Fruit fly (Drosophila melanogaster) Kc167 (cell line): ENCODE results near the gene CG33969.

Experiments used
- Myc ChIP-seq: fragments of >200 bp; optimal IDR thresholded peaks from 2 replicates; lab custom pipeline; 2017; ENCODE audit warnings: missing external identifiers
- h ChIP-seq: fragments of >200 bp; optimal IDR thresholded peaks from 3 replicates; lab custom pipeline; 2018; ENCODE audit warnings: missing external identifiers
- insv ChIP-seq: fragments of >200 bp; optimal IDR thresholded peaks from 3 replicates; lab custom pipeline; 2018; ENCODE audit warnings: missing external identifiers
- psq ChIP-seq: fragments of >200 bp; optimal IDR thresholded peaks from 2 replicates; lab custom pipeline; 2017; ENCODE audit warnings: missing external identifiers

DNA sequence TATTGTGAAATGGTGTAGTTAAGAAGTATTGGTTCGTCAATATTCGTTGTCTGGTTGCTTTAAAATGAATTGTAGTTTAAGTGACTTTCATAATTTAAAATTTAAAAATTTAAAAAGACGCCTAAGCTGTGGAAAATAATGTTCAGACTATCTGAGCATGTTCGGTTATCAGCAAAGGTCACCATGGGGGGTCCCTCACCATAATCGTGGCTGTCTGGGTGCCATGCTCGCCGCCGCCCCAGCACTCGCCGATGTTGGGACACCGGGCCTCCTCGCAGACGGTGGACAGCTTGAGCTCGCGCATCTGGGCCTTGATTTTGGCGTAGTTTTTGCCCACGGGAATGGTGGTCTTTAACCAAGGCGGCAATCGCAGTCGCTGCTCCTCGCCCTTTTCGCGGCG is 38.3 kb upstream of the CG33969 start:
- no peak for TF ChIP-seq psq (lab: Kevin White, UChicago)
- no peak for TF ChIP-seq Myc (lab: Kevin White, UChicago)
- TF ChIP-seq h (lab: Kevin White, UChicago), result no peak
- TF ChIP-seq insv (lab: Kevin White, UChicago), result no peak
